Worm (Caenorhabditis elegans): Measurements from ENCODE around the gene ZK945.4.

ce11 chrII:10137358-10137757 lies 31.9 kb upstream of the ZK945.4 start, which contains the start of gene phg-1:
- TF ChIP-seq flt-1 (GFP tag; IDR thresholded peaks at IDR 0.05), result no peak
- TF ChIP-seq T22C8.4 (GFP tag; IDR thresholded peaks at IDR 0.05), result no peak
- no peak for TF ChIP-seq cog-1 (tag; optimal IDR thresholded peaks at IDR 0.05)
- TF ChIP-seq ztf-29 (GFP tag; IDR thresholded peaks at IDR 0.05), result no peak
- no peak for TF ChIP-seq tab-1 (GFP tag; IDR thresholded peaks at IDR 0.05)

All from whole organism, midembryonic.